2 fruit fly cellular contexts compared by ENCODE assay signal in genomic region chrX:3815663-3816062, dm6.
TF ChIP-seq lines count a peak whose summit lies in the region.

No protein-coding gene starts in this region.

- TF ChIP-seq CTCF in S2 (optimal IDR thresholded peaks at IDR 0.05; lab: Kevin White, UChicago): peak; percentile 69 to 82
- peak; percentile 60 for TF ChIP-seq CTCF in whole organism, embryonic (GFP tag; optimal IDR thresholded peaks at IDR 0.05; lab: Kevin White, UChicago)

TF ChIP-seq in whole organism, embryonic, 481 proteins besides CTCF, POLR2A, EP300 and RAD21:
- TF ChIP-seq hkb (optimal IDR thresholded peaks at IDR 0.05; lab: Kevin White, UChicago): no peak
- no peak for TF ChIP-seq hkb (GFP tag; IDR thresholded peaks at IDR 0.05; lab: Robert Waterston, UW)
- no peak for TF ChIP-seq BEAF-32 (GFP tag; optimal IDR thresholded peaks at IDR 0.05; lab: Kevin White, UChicago)
- no peak for TF ChIP-seq CG17912 (GFP tag; optimal IDR thresholded peaks at IDR 0.05; lab: Kevin White, UChicago)
- no peak for TF ChIP-seq CG15011 (GFP tag; optimal IDR thresholded peaks at IDR 0.05; lab: Kevin White, UChicago)
- no peak for TF ChIP-seq CG8924 (tag; optimal IDR thresholded peaks at IDR 0.05; lab: Kevin White, UChicago)
- TF ChIP-seq twi (tag; optimal IDR thresholded peaks at IDR 0.05; lab: Kevin White, UChicago): peak; percentile 34
TF ChIP-seq in whole organism, embryonic: peak in this region for 1.
